Fruit fly (Drosophila melanogaster) whole organism, pupa: ENCODE data around the gene LKRSDH.

Experiments used
- CG10348 ChIP-seq: fragments of 200-800 bp; sonication (Bioruptor generic); IDR thresholded peaks from 2 replicates; pipeline ENCODE4 v1.3.6; 2022; ENCODE audit warnings: missing biosample characterization, missing genetic modification characterization
- CG13204 ChIP-seq: fragments of 200-800 bp; sonication (Bioruptor generic); optimal IDR thresholded peaks from 2 replicates; lab custom pipeline; 2018; ENCODE audit warnings: missing biosample characterization, mild to moderate bottlenecking, missing genetic modification characterization, moderate library complexity
- CG17806 ChIP-seq: fragments of 200-800 bp; sonication (Bioruptor generic); optimal IDR thresholded peaks from 2 replicates; lab custom pipeline; 2018; ENCODE audit warnings: missing biosample characterization, mild to moderate bottlenecking, missing genetic modification characterization, moderate library complexity
- CG34367 ChIP-seq: fragments of 200-800 bp; sonication (Bioruptor generic); optimal IDR thresholded peaks from 2 replicates; lab custom pipeline; 2018; ENCODE audit warnings: missing biosample characterization, mild to moderate bottlenecking, missing genetic modification characterization
- CG9948 ChIP-seq: fragments of 200-800 bp; sonication (Bioruptor generic); optimal IDR thresholded peaks from 2 replicates; lab custom pipeline; 2018; ENCODE audit warnings: missing biosample characterization, mild to moderate bottlenecking, missing genetic modification characterization, moderate library complexity
- D1 ChIP-seq: fragments of 200-800 bp; sonication (Bioruptor generic); optimal IDR thresholded peaks from 2 replicates; lab custom pipeline; 2018; ENCODE audit warnings: missing biosample characterization, mild to moderate bottlenecking, missing genetic modification characterization, moderate library complexity
- EcR ChIP-seq: fragments of 200-800 bp; sonication (Bioruptor generic); optimal IDR thresholded peaks from 3 replicates; lab custom pipeline; 2019; ENCODE audit warnings: missing biosample characterization, missing genetic modification characterization, mild to moderate bottlenecking, moderate library complexity, missing genetic modification reagents
- Ets98B ChIP-seq: fragments of 200-800 bp; sonication (Bioruptor generic); IDR thresholded peaks from 2 replicates; pipeline ENCODE4 v1.3.6; 2022; ENCODE audit warnings: missing biosample characterization, missing genetic modification characterization

- TF ChIP-seq Ets98B (GFP tag; lab: Robert Waterston, UW) (no peak), CG9948 (tag; lab: Kevin White, UChicago) (no peak), D1 (tag; lab: Kevin White, UChicago) (no peak), EcR (GFP tag; lab: Kevin White, UChicago) (no peak), CG17806 (tag; lab: Kevin White, UChicago) (no peak), CG13204 (GFP tag; lab: Kevin White, UChicago) (no peak), CG10348 (GFP tag; lab: Robert Waterston, UW) (no peak), CG34367 (tag; lab: Kevin White, UChicago) (no peak)
Measured at dm6 chr2L:7838024-7838423, 42.3 kb upstream of the LKRSDH start.
